Fruit fly (Drosophila melanogaster) whole organism, embryonic: ENCODE data around the gene Vajk2.

Source experiments
- Aef1 ChIP-seq: fragments of 200-800 bp; sonication (Bioruptor generic); IDR thresholded peaks from 3 replicates; pipeline ENCODE4 v1.3.6; 2022; ENCODE audit warnings: missing biosample characterization, missing genetic modification characterization
- Atf-2 ChIP-seq: fragments of 200-800 bp; sonication (Bioruptor generic); optimal IDR thresholded peaks from 2 replicates; lab custom pipeline; 2016; ENCODE audit warnings: missing biosample characterization, missing genetic modification characterization
- BEAF-32 ChIP-seq: fragments of 200-800 bp; sonication (Bioruptor generic); optimal IDR thresholded peaks from 3 replicates; lab custom pipeline; 2017; ENCODE audit warnings: missing biosample characterization, missing genetic modification characterization, mild to moderate bottlenecking, moderate library complexity, missing genetic modification reagents
- CG10321 ChIP-seq: fragments of 200-800 bp; sonication (Bioruptor generic); IDR thresholded peaks from 2 replicates; pipeline ENCODE4 v1.3.6; 2022; ENCODE audit warnings: missing biosample characterization, missing genetic modification characterization
- CG10366 ChIP-seq: fragments of 200-800 bp; sonication (Bioruptor generic); IDR thresholded peaks from 2 replicates; pipeline ENCODE4 v1.3.6; 2022; ENCODE audit warnings: missing biosample characterization, missing genetic modification characterization
- CG10979 ChIP-seq: fragments of 200-800 bp; sonication (Bioruptor generic); optimal IDR thresholded peaks from 2 replicates; lab custom pipeline; 2018; ENCODE audit warnings: missing biosample characterization, mild to moderate bottlenecking, missing genetic modification characterization, moderate library complexity
- CG11085 ChIP-seq: fragments of 200-800 bp; sonication (Bioruptor generic); IDR thresholded peaks from 2 replicates; pipeline ENCODE4 v1.3.6; 2022; ENCODE audit warnings: missing biosample characterization, missing genetic modification characterization
- CG11247 ChIP-seq: fragments of 200-800 bp; sonication (Bioruptor generic); IDR thresholded peaks from 2 replicates; pipeline ENCODE4 v1.3.6; 2022; ENCODE audit warnings: missing biosample characterization, missing genetic modification characterization
- CG13775 ChIP-seq: fragments of 200-800 bp; sonication (Bioruptor generic); optimal IDR thresholded peaks from 3 replicates; lab custom pipeline; 2017; ENCODE audit warnings: missing biosample characterization, mild to moderate bottlenecking, missing genetic modification characterization
- CG1529 ChIP-seq: fragments of 200-800 bp; sonication (Bioruptor generic); optimal IDR thresholded peaks from 3 replicates; lab custom pipeline; 2018; ENCODE audit warnings: missing biosample characterization, missing genetic modification characterization
- CG15696 ChIP-seq: fragments of 200-800 bp; sonication (Bioruptor generic); optimal IDR thresholded peaks from 2 replicates; lab custom pipeline; 2019; ENCODE audit warnings: missing biosample characterization, mild to moderate bottlenecking, missing genetic modification characterization, moderate library complexity
- CG2678 ChIP-seq: fragments of 200-800 bp; sonication (Bioruptor generic); optimal IDR thresholded peaks from 3 replicates; lab custom pipeline; 2019; ENCODE audit warnings: missing biosample characterization, mild to moderate bottlenecking, missing genetic modification characterization, moderate library complexity
- CG34224 ChIP-seq: fragments of 200-800 bp; sonication (Bioruptor generic); IDR thresholded peaks from 3 replicates; pipeline ENCODE4 v1.3.6; 2022; ENCODE audit warnings: missing biosample characterization, missing genetic modification characterization; ENCODE audit not compliant: partially characterized antibody
- CG5245 ChIP-seq: fragments of 200-800 bp; sonication (Bioruptor generic); optimal IDR thresholded peaks from 3 replicates; lab custom pipeline; 2016; ENCODE audit warnings: missing biosample characterization, missing genetic modification characterization
- CG5953 ChIP-seq: fragments of 200-800 bp; sonication (Bioruptor generic); IDR thresholded peaks from 2 replicates; pipeline ENCODE4 v1.3.6; 2022; ENCODE audit warnings: missing biosample characterization, missing genetic modification characterization
- CG6254 ChIP-seq: fragments of 200-800 bp; sonication (Bioruptor generic); optimal IDR thresholded peaks from 3 replicates; lab custom pipeline; 2017; ENCODE audit warnings: mild to moderate bottlenecking, missing biosample characterization, missing genetic modification reagents, missing genetic modification characterization
- CG6813 ChIP-seq: fragments of 200-800 bp; sonication (Bioruptor generic); optimal IDR thresholded peaks from 2 replicates; lab custom pipeline; 2017; ENCODE audit warnings: missing biosample characterization, missing genetic modification characterization, mild to moderate bottlenecking, moderate library complexity, missing genetic modification reagents
- CG8478 ChIP-seq: fragments of >200 bp; optimal IDR thresholded peaks from 2 replicates; lab custom pipeline; 2018
- CG9215 ChIP-seq: fragments of 200-800 bp; sonication (Bioruptor generic); IDR thresholded peaks from 2 replicates; pipeline ENCODE4 v1.3.6; 2022; ENCODE audit warnings: missing biosample characterization, missing genetic modification characterization
- CG9817 ChIP-seq: fragments of 200-800 bp; sonication (Bioruptor generic); optimal IDR thresholded peaks from 2 replicates; lab custom pipeline; 2018; ENCODE audit warnings: missing biosample characterization, mild to moderate bottlenecking, missing genetic modification characterization, moderate library complexity
- CG9932 ChIP-seq: fragments of 200-800 bp; sonication (Bioruptor generic); IDR thresholded peaks from 2 replicates; pipeline ENCODE4 v1.3.6; 2022; ENCODE audit warnings: missing biosample characterization, missing genetic modification characterization
- Dip2 ChIP-seq: fragments of 200-800 bp; sonication (Bioruptor generic); IDR thresholded peaks from 2 replicates; pipeline ENCODE4 v1.3.6; 2022; ENCODE audit warnings: missing biosample characterization, missing genetic modification characterization
- Doc2 ChIP-seq: fragments of 200-800 bp; sonication (Bioruptor generic); IDR thresholded peaks from 2 replicates; pipeline ENCODE4 v1.3.6; 2022; ENCODE audit warnings: missing biosample characterization, missing genetic modification characterization
- HLHmδ ChIP-seq: fragments of 200-800 bp; sonication (Bioruptor generic); optimal IDR thresholded peaks from 2 replicates; lab custom pipeline; 2018; ENCODE audit warnings: missing biosample characterization, mild to moderate bottlenecking, missing genetic modification characterization, moderate library complexity
- Hr3 ChIP-seq: fragments of 200-800 bp; sonication (Bioruptor generic); optimal IDR thresholded peaks from 3 replicates; lab custom pipeline; 2016; ENCODE audit warnings: missing biosample characterization, missing genetic modification characterization
- Med ChIP-seq: fragments of 200-800 bp; sonication (Bioruptor generic); peaks from one replicate; lab custom pipeline; 2016; ENCODE audit warnings: missing biosample characterization, missing genetic modification characterization, mild to moderate bottlenecking, inconsistent platforms, moderate library complexity
- NC2α ChIP-seq: fragments of 200-800 bp; sonication (Bioruptor generic); optimal IDR thresholded peaks from 2 replicates; lab custom pipeline; 2016; ENCODE audit warnings: missing biosample characterization, missing genetic modification characterization
- Neu2 ChIP-seq: fragments of 200-800 bp; sonication (Bioruptor generic); optimal IDR thresholded peaks from 3 replicates; lab custom pipeline; 2016; ENCODE audit warnings: missing biosample characterization, missing genetic modification characterization, borderline replicate concordance
- NfI ChIP-seq: fragments of 200-800 bp; sonication (Bioruptor generic); optimal IDR thresholded peaks from 3 replicates; lab custom pipeline; 2018; ENCODE audit warnings: missing biosample characterization, mild to moderate bottlenecking, missing genetic modification characterization, moderate library complexity
- Oli ChIP-seq: fragments of 200-800 bp; sonication (Bioruptor generic); optimal IDR thresholded peaks from 2 replicates; lab custom pipeline; 2018; ENCODE audit warnings: missing biosample characterization, mild to moderate bottlenecking, missing genetic modification characterization, moderate library complexity
- Rx ChIP-seq: fragments of 200-800 bp; sonication (Bioruptor generic); IDR thresholded peaks from 2 replicates; pipeline ENCODE4 v1.3.6; 2022; ENCODE audit warnings: missing biosample characterization, missing genetic modification characterization
- Side ChIP-seq: fragments of 200-800 bp; sonication (Bioruptor generic); optimal IDR thresholded peaks from 2 replicates; lab custom pipeline; 2016; ENCODE audit warnings: missing biosample characterization, missing genetic modification characterization
- Xrp1 ChIP-seq: fragments of 200-800 bp; sonication (Bioruptor generic); IDR thresholded peaks from 2 replicates; pipeline ENCODE4 v1.3.6; 2022; ENCODE audit warnings: missing biosample characterization, missing genetic modification characterization
- ash1 ChIP-seq: fragments of 200-800 bp; sonication (Bioruptor generic); optimal IDR thresholded peaks from 2 replicates; lab custom pipeline; 2018; ENCODE audit warnings: missing biosample characterization, mild to moderate bottlenecking, missing genetic modification characterization
- dati ChIP-seq: fragments of 200-800 bp; sonication (Bioruptor generic); IDR thresholded peaks from 2 replicates; pipeline ENCODE4 v1.3.6; 2022; ENCODE audit warnings: missing biosample characterization, missing genetic modification characterization
- disco-r ChIP-seq: fragments of 200-800 bp; sonication (Bioruptor generic); optimal IDR thresholded peaks from 2 replicates; lab custom pipeline; 2016; ENCODE audit warnings: missing biosample characterization, missing genetic modification characterization
- en ChIP-seq: fragments of 200-800 bp; sonication (Bioruptor generic); optimal IDR thresholded peaks from 2 replicates; lab custom pipeline; 2016; ENCODE audit warnings: missing biosample characterization, missing genetic modification characterization
- eyg ChIP-seq: fragments of 200-800 bp; sonication (Bioruptor generic); optimal IDR thresholded peaks from 3 replicates; lab custom pipeline; 2016; ENCODE audit warnings: missing biosample characterization, missing genetic modification characterization
- fd102C ChIP-seq: fragments of 200-800 bp; sonication (Bioruptor generic); optimal IDR thresholded peaks from 2 replicates; lab custom pipeline; 2018; ENCODE audit warnings: missing biosample characterization, mild to moderate bottlenecking, missing genetic modification characterization, moderate library complexity
- ham ChIP-seq: fragments of 200-800 bp; sonication (Bioruptor generic); IDR thresholded peaks from 2 replicates; pipeline ENCODE4 v1.3.6; 2022; ENCODE audit warnings: missing biosample characterization, missing genetic modification characterization
- jigr1 ChIP-seq: fragments of 200-800 bp; sonication (Bioruptor generic); IDR thresholded peaks from 3 replicates; pipeline ENCODE4 v1.3.6; 2022; ENCODE audit warnings: missing biosample characterization, missing genetic modification characterization
- lbe ChIP-seq: fragments of 200-800 bp; sonication (Bioruptor generic); optimal IDR thresholded peaks from 2 replicates; lab custom pipeline; 2016; ENCODE audit warnings: missing biosample characterization, mild to moderate bottlenecking, missing genetic modification characterization
- lilli ChIP-seq: fragments of 200-800 bp; sonication (Bioruptor generic); optimal IDR thresholded peaks from 3 replicates; lab custom pipeline; 2016; ENCODE audit warnings: missing biosample characterization, missing genetic modification characterization
- lola ChIP-seq, 3 experiments: fragments of >200 bp in 2 of 3; fragments of 200-800 bp in 1 of 3; sonication (Bioruptor generic) in 1 of 3; optimal IDR thresholded peaks; 2 replicates each; lab custom pipeline; 2017 to 2019; ENCODE audit warnings: missing biosample characterization in 3 of 3, missing genetic modification characterization in 3 of 3, mild to moderate bottlenecking in 1 of 3, moderate library complexity in 1 of 3
- nmo ChIP-seq: fragments of 200-800 bp; sonication (Bioruptor generic); optimal IDR thresholded peaks from 2 replicates; lab custom pipeline; 2018; ENCODE audit warnings: missing biosample characterization, mild to moderate bottlenecking, missing genetic modification characterization, moderate library complexity
- odd ChIP-seq: fragments of 200-800 bp; sonication (Bioruptor generic); optimal IDR thresholded peaks from 2 replicates; lab custom pipeline; 2017; ENCODE audit warnings: missing biosample characterization, mild to moderate bottlenecking, missing genetic modification characterization
- pfk ChIP-seq: fragments of 200-800 bp; sonication (Bioruptor generic); optimal IDR thresholded peaks from 2 replicates; lab custom pipeline; 2018; ENCODE audit warnings: missing biosample characterization, mild to moderate bottlenecking, missing genetic modification characterization, moderate library complexity
- pros ChIP-seq: fragments of 200-800 bp; sonication (Bioruptor generic); optimal IDR thresholded peaks from 3 replicates; lab custom pipeline; 2019; ENCODE audit warnings: missing biosample characterization, mild to moderate bottlenecking, missing genetic modification characterization, moderate library complexity
- row ChIP-seq: fragments of 200-800 bp; sonication (Bioruptor generic); IDR thresholded peaks from 3 replicates; pipeline ENCODE4 v1.3.6; 2022; ENCODE audit warnings: missing biosample characterization, missing genetic modification characterization
- wor ChIP-seq: fragments of 200-800 bp; sonication (Bioruptor generic); IDR thresholded peaks from 2 replicates; pipeline ENCODE4 v1.3.6; 2022; ENCODE audit warnings: missing biosample characterization, missing genetic modification characterization
- z ChIP-seq: fragments of 200-800 bp; sonication (Bioruptor generic); IDR thresholded peaks from 3 replicates; pipeline ENCODE4 v1.3.6; 2022; ENCODE audit warnings: missing biosample characterization, missing genetic modification characterization
- zen ChIP-seq: fragments of 200-800 bp; sonication (Bioruptor generic); optimal IDR thresholded peaks from 3 replicates; lab custom pipeline; 2018; ENCODE audit warnings: missing biosample characterization, mild to moderate bottlenecking, missing genetic modification characterization, moderate library complexity

Gene Vajk2

dm6 chr2L:13893439-13893838 lies 41.1 kb downstream of the Vajk2 start (continued):
- TF ChIP-seq CG5245 (GFP tag; lab: Kevin White, UChicago) (no peak), CG10321 (GFP tag; lab: Robert Waterston, UW) (no peak), disco-r (GFP tag; lab: Kevin White, UChicago) (no peak), Side (no peak), z (GFP tag; lab: Robert Waterston, UW) (no peak), CG9215 (GFP tag; lab: Robert Waterston, UW) (no peak), Atf-2 (GFP tag; lab: Kevin White, UChicago) (no peak), nmo (GFP tag; lab: Kevin White, UChicago) (peak; percentile 31), Rx (no peak), Oli (tag; lab: Kevin White, UChicago) (peak; percentile 30), eyg (GFP tag; lab: Kevin White, UChicago) (no peak), CG5953 (GFP tag; lab: Robert Waterston, UW) (no peak), CG2678 (tag; lab: Kevin White, UChicago) (no peak), Med (GFP tag; lab: Kevin White, UChicago) (peak; percentile 32), ham (GFP tag; lab: Robert Waterston, UW) (no peak), CG9817 (no peak), Hr3 (GFP tag; lab: Kevin White, UChicago) (no peak), CG15696 (no peak), zen (tag; lab: Kevin White, UChicago) (no peak), Xrp1 (GFP tag; lab: Robert Waterston, UW) (peak; percentile 43; the same call in 1 of the 2 replicates), CG13775 (GFP tag; lab: Kevin White, UChicago) (no peak), HLHmδ (GFP tag; lab: Kevin White, UChicago) (no peak), CG6254 (peak; percentile 20), en (GFP tag; lab: Kevin White, UChicago) (no peak), pfk (GFP tag; lab: Kevin White, UChicago) (no peak), Doc2 (no peak), wor (GFP tag; lab: Robert Waterston, UW) (no peak), CG8478 (lab: Kevin White, UChicago) (no peak), CG10366 (no peak), Aef1 (GFP tag; lab: Robert Waterston, UW) (no peak), odd (no peak), CG11085 (no peak), CG6813 (GFP tag; lab: Kevin White, UChicago) (no peak), lola (GFP tag; optimal IDR thresholded peaks at IDR 0.05; lab: Kevin White, UChicago) (peak in 1 of 3 experiments; percentile 29), BEAF-32 (no peak), lilli (GFP tag; lab: Kevin White, UChicago) (no peak), CG9932 (GFP tag; lab: Robert Waterston, UW) (no peak), row (peak; percentile 58), NC2α (GFP tag; lab: Kevin White, UChicago) (no peak), NfI (no peak), CG10979 (tag; lab: Kevin White, UChicago) (peak; percentile 68), ash1 (GFP tag; lab: Kevin White, UChicago) (no peak), Dip2 (GFP tag; lab: Robert Waterston, UW) (no peak), pros (GFP tag; lab: Kevin White, UChicago) (peak; percentile 51), fd102C (GFP tag; lab: Kevin White, UChicago) (no peak), dati (GFP tag; lab: Robert Waterston, UW) (no peak), Neu2 (GFP tag; lab: Kevin White, UChicago) (no peak), lbe (GFP tag; lab: Kevin White, UChicago) (no peak), CG11247 (GFP tag; lab: Robert Waterston, UW) (no peak), CG1529 (GFP tag; lab: Kevin White, UChicago) (no peak), jigr1 (GFP tag; lab: Robert Waterston, UW) (no peak), CG34224 (no peak)
